Worm (Caenorhabditis elegans) whole organism, L3 larva: Measurements from ENCODE around the gene swan-1.

Experiments
- R02D3.7 ChIP-seq: fragments of 150-350 bp; optimal IDR thresholded peaks from 2 replicates; lab custom pipeline; 2014; ENCODE audit warnings: missing biosample characterization, missing genetic modification characterization
- ZK546.5 ChIP-seq: sonication (generic microtip); optimal IDR thresholded peaks from 2 replicates; lab custom pipeline; 2017; ENCODE audit warnings: missing biosample characterization, missing genetic modification characterization
- aly-2 ChIP-seq: fragments of 150-350 bp; optimal IDR thresholded peaks from 2 replicates; lab custom pipeline; 2014; ENCODE audit warnings: missing biosample characterization, missing genetic modification characterization
- ama-1 ChIP-seq: fragments of 150-350 bp; optimal IDR thresholded peaks from 2 replicates; lab custom pipeline; 2018
- ceh-16 ChIP-seq: sonication (generic microtip); optimal IDR thresholded peaks from 2 replicates; lab custom pipeline; 2017; ENCODE audit warnings: missing biosample characterization, missing genetic modification characterization
- ceh-28 ChIP-seq: fragments of 150-350 bp; optimal IDR thresholded peaks from 2 replicates; lab custom pipeline; 2014; ENCODE audit warnings: missing biosample characterization, missing genetic modification reagents, missing genetic modification characterization
- ceh-82 ChIP-seq: fragments of 150-350 bp; optimal IDR thresholded peaks from 2 replicates; lab custom pipeline; 2014; ENCODE audit warnings: missing biosample characterization, missing genetic modification characterization
- ceh-9 ChIP-seq: sonication (generic microtip); optimal IDR thresholded peaks from 2 replicates; lab custom pipeline; 2018; ENCODE audit warnings: missing biosample characterization, missing genetic modification characterization
- daf-12 ChIP-seq: fragments of 150-350 bp; optimal IDR thresholded peaks from 2 replicates; lab custom pipeline; 2014; ENCODE audit warnings: missing biosample characterization, missing genetic modification reagents, missing genetic modification characterization
- egl-27 ChIP-seq: sonication (generic microtip); optimal IDR thresholded peaks from 4 replicates; lab custom pipeline; 2017; ENCODE audit warnings: missing biosample characterization, missing genetic modification reagents, missing genetic modification characterization
- egl-5 ChIP-seq: fragments of 150-350 bp; optimal IDR thresholded peaks from 2 replicates; lab custom pipeline; 2017; ENCODE audit warnings: missing biosample characterization, missing genetic modification reagents, missing genetic modification characterization, inconsistent platforms
- elt-1 ChIP-seq: fragments of 150-350 bp; optimal IDR thresholded peaks from 2 replicates; lab custom pipeline; 2014; ENCODE audit warnings: missing biosample characterization, missing genetic modification characterization
- elt-2 ChIP-seq: sonication (generic microtip); optimal IDR thresholded peaks from 2 replicates; lab custom pipeline; 2016; ENCODE audit warnings: missing genetic modification reagents, mild to moderate bottlenecking, missing genetic modification characterization, missing compliant biosample characterization
- elt-3 ChIP-seq, 3 experiments: fragments of 150-350 bp in 1 of 3; sonication (generic microtip) in 2 of 3; optimal IDR thresholded peaks; 2 replicates in 2 of 3; 4 replicates in 1 of 3; lab custom pipeline; 2014 to 2017; ENCODE audit warnings: missing biosample characterization in 3 of 3, missing genetic modification characterization in 3 of 3
- eor-1 ChIP-seq, 2 experiments: fragments of 150-350 bp; optimal IDR thresholded peaks; 2 replicates each; lab custom pipeline; 2014 to 2018; ENCODE audit warnings: missing biosample characterization in 2 of 2, missing genetic modification characterization in 2 of 2
- fkh-10 ChIP-seq: sonication (generic microtip); optimal IDR thresholded peaks from 2 replicates; lab custom pipeline; 2017; ENCODE audit warnings: missing biosample characterization, missing genetic modification reagents, missing genetic modification characterization
- fkh-2 ChIP-seq: fragments of 150-350 bp; optimal IDR thresholded peaks from 2 replicates; lab custom pipeline; 2014; ENCODE audit warnings: missing biosample characterization, missing genetic modification reagents, missing genetic modification characterization
- fos-1 ChIP-seq: fragments of 150-350 bp; optimal IDR thresholded peaks from 2 replicates; lab custom pipeline; 2014; ENCODE audit warnings: missing biosample characterization, missing genetic modification characterization
- hmg-11 ChIP-seq: sonication (generic microtip); optimal IDR thresholded peaks from 2 replicates; lab custom pipeline; 2016; ENCODE audit warnings: missing genetic modification characterization, missing compliant biosample characterization
- jun-1 ChIP-seq: fragments of 150-350 bp; optimal IDR thresholded peaks from 2 replicates; lab custom pipeline; 2014; ENCODE audit warnings: missing biosample characterization, missing genetic modification reagents, missing genetic modification characterization
- lin-15B ChIP-seq: fragments of 150-350 bp; optimal IDR thresholded peaks from 2 replicates; lab custom pipeline; 2014; ENCODE audit warnings: missing biosample characterization, missing genetic modification characterization
- lin-39 ChIP-seq: fragments of 150-350 bp; optimal IDR thresholded peaks from 2 replicates; lab custom pipeline; 2018; ENCODE audit warnings: missing biosample characterization, missing genetic modification reagents, missing genetic modification characterization
- lsy-12 ChIP-seq: sonication (generic microtip); optimal IDR thresholded peaks from 2 replicates; lab custom pipeline; 2016; ENCODE audit warnings: mild to moderate bottlenecking, missing genetic modification characterization, missing compliant biosample characterization
- mdl-1 ChIP-seq: fragments of 150-350 bp; optimal IDR thresholded peaks from 2 replicates; lab custom pipeline; 2014; ENCODE audit warnings: missing biosample characterization, missing genetic modification characterization
- mml-1 ChIP-seq: fragments of 150-350 bp; sonication (generic microtip); optimal IDR thresholded peaks from 3 replicates; lab custom pipeline; 2014; ENCODE audit warnings: missing biosample characterization, missing genetic modification characterization
- nfya-1 ChIP-seq: sonication (generic microtip); optimal IDR thresholded peaks from 2 replicates; lab custom pipeline; 2017; ENCODE audit warnings: missing genetic modification characterization, mild to moderate bottlenecking, missing compliant biosample characterization, antibody characterized with exemption, moderate library complexity; ENCODE audit not compliant: insufficient read depth
- nhr-11 ChIP-seq: fragments of 150-350 bp; optimal IDR thresholded peaks from 2 replicates; lab custom pipeline; 2014; ENCODE audit warnings: missing biosample characterization, missing genetic modification characterization
- nhr-12 ChIP-seq: fragments of 150-350 bp; optimal IDR thresholded peaks from 2 replicates; lab custom pipeline; 2014; ENCODE audit warnings: missing biosample characterization, missing genetic modification characterization
- nhr-23 ChIP-seq: fragments of 150-350 bp; optimal IDR thresholded peaks from 2 replicates; lab custom pipeline; 2014; ENCODE audit warnings: missing biosample characterization, missing genetic modification reagents, missing genetic modification characterization
- nhr-237 ChIP-seq: fragments of 150-350 bp; optimal IDR thresholded peaks from 2 replicates; lab custom pipeline; 2014; ENCODE audit warnings: missing biosample characterization, missing genetic modification characterization
- nhr-25 ChIP-seq: sonication (generic microtip); optimal IDR thresholded peaks from 2 replicates; lab custom pipeline; 2017; ENCODE audit warnings: missing biosample characterization, missing genetic modification characterization
- nhr-28 ChIP-seq: fragments of 150-350 bp; optimal IDR thresholded peaks from 2 replicates; lab custom pipeline; 2014; ENCODE audit warnings: missing biosample characterization, missing genetic modification characterization
- nhr-43 ChIP-seq: sonication (generic microtip); optimal IDR thresholded peaks from 2 replicates; lab custom pipeline; 2016; ENCODE audit warnings: mild to moderate bottlenecking, missing genetic modification characterization, missing compliant biosample characterization; ENCODE audit not compliant: poor library complexity, severe bottlenecking
- nhr-67 ChIP-seq: fragments of 150-350 bp; optimal IDR thresholded peaks from 2 replicates; lab custom pipeline; 2014; ENCODE audit warnings: missing biosample characterization, missing genetic modification characterization
- nhr-76 ChIP-seq: fragments of 150-350 bp; sonication (generic microtip); optimal IDR thresholded peaks from 5 replicates; lab custom pipeline; 2014; ENCODE audit warnings: missing biosample characterization, missing genetic modification characterization
- nhr-77 ChIP-seq: fragments of 150-350 bp; optimal IDR thresholded peaks from 2 replicates; lab custom pipeline; 2014; ENCODE audit warnings: missing biosample characterization, missing genetic modification characterization
- pha-4 ChIP-seq: fragments of 150-350 bp; optimal IDR thresholded peaks from 2 replicates; lab custom pipeline; 2014; ENCODE audit warnings: missing biosample characterization, missing genetic modification reagents, missing genetic modification characterization
- pqm-1 ChIP-seq: fragments of 150-350 bp; optimal IDR thresholded peaks from 2 replicates; lab custom pipeline; 2017; ENCODE audit warnings: missing biosample characterization, missing genetic modification characterization, inconsistent platforms
- skn-1 ChIP-seq: fragments of 150-350 bp; optimal IDR thresholded peaks from 2 replicates; lab custom pipeline; 2014; ENCODE audit warnings: missing biosample characterization, missing genetic modification characterization
- snpc-4 ChIP-seq: fragments of 150-350 bp; optimal IDR thresholded peaks from 2 replicates; lab custom pipeline; 2014; ENCODE audit warnings: missing biosample characterization, missing genetic modification characterization
- tbx-2 ChIP-seq: sonication (generic microtip); optimal IDR thresholded peaks from 2 replicates; lab custom pipeline; 2016; ENCODE audit warnings: mild to moderate bottlenecking, missing genetic modification characterization, missing compliant biosample characterization
- unc-39 ChIP-seq: sonication (generic microtip); optimal IDR thresholded peaks from 4 replicates; lab custom pipeline; 2017; ENCODE audit warnings: missing biosample characterization, missing genetic modification characterization
- unc-62 ChIP-seq: fragments of 150-350 bp; sonication (generic microtip); optimal IDR thresholded peaks from 4 replicates; lab custom pipeline; 2014; ENCODE audit warnings: missing biosample characterization, missing genetic modification reagents, missing genetic modification characterization
- zag-1 ChIP-seq: fragments of 150-350 bp; optimal IDR thresholded peaks from 2 replicates; lab custom pipeline; 2014; ENCODE audit warnings: missing biosample characterization, missing genetic modification characterization
- ztf-11 ChIP-seq: fragments of 150-350 bp; optimal IDR thresholded peaks from 2 replicates; lab custom pipeline; 2014; ENCODE audit warnings: missing biosample characterization, missing genetic modification characterization
- ztf-4 ChIP-seq: fragments of 150-350 bp; optimal IDR thresholded peaks from 2 replicates; lab custom pipeline; 2014; ENCODE audit warnings: missing biosample characterization, missing genetic modification characterization

swan-1 gene

ce11 chrV:13816877-13817276 is 9.8 kb upstream of the swan-1 start, which contains the start of gene F55B12.2:
F55B12.2 (minus strand) TSS chrV:13816977.
- TF ChIP-seq nhr-25 (tag; lab: Kevin White, UChicago) (no peak), fos-1 (no peak), fkh-10 (GFP tag; lab: Kevin White, UChicago) (no peak), aly-2 (tag; lab: Kevin White, UChicago) (no peak), nhr-28 (tag; lab: Kevin White, UChicago) (no peak), pha-4 (tag; lab: Kevin White, UChicago) (no peak), eor-1 (tag; optimal IDR thresholded peaks at IDR 0.05; lab: Kevin White, UChicago) (no peak)

- no peak for TF ChIP-seq jun-1 (tag; lab: Kevin White, UChicago)
- no peak for TF ChIP-seq mdl-1
- no peak for TF ChIP-seq ZK546.5
- no peak for TF ChIP-seq lin-15B (tag; lab: Kevin White, UChicago)
- no peak for TF ChIP-seq nhr-77 (tag; lab: Kevin White, UChicago)
- TF ChIP-seq unc-39 (tag; lab: Kevin White, UChicago): no peak
- TF ChIP-seq fkh-10 (GFP tag; lab: Kevin White, UChicago): no peak
Measured at ce11 chrV:13812931-13813330, 5.9 kb upstream of the swan-1 start, which contains the start of gene ceh-24. ceh-24 (plus strand) TSS chrV:13813231.

- TF ChIP-seq ztf-11: no peak
- no peak for TF ChIP-seq egl-5 (tag; lab: Kevin White, UChicago)
- TF ChIP-seq egl-27 (tag; lab: Kevin White, UChicago): no peak
Measured at ce11 chrV:13812330-13812729, 5.3 kb upstream of the swan-1 start.

- TF ChIP-seq nhr-28 (tag; lab: Kevin White, UChicago) (no peak), nhr-11 (tag; lab: Kevin White, UChicago) (no peak), hmg-11 (tag; lab: Kevin White, UChicago) (peak; percentile 75), lsy-12 (tag; lab: Kevin White, UChicago) (peak; percentile 45), pqm-1 (peak; percentile 6), fkh-10 (GFP tag; lab: Kevin White, UChicago) (no peak), daf-12 (no peak), R02D3.7 (tag; lab: Kevin White, UChicago) (peak; percentile 31), ama-1 (no peak), tbx-2 (no peak), mml-1 (tag; lab: Kevin White, UChicago) (no peak), ceh-9 (tag; lab: Kevin White, UChicago) (no peak), egl-5 (tag; lab: Kevin White, UChicago) (no peak), unc-39 (tag; lab: Kevin White, UChicago) (no peak), unc-62 (GFP tag; lab: Kevin White, UChicago) (no peak), ZK546.5 (no peak), aly-2 (tag; lab: Kevin White, UChicago) (no peak), fkh-2 (no peak), nhr-67 (no peak), fos-1 (no peak), nfya-1 (peak; percentile 82), nhr-43 (tag; lab: Kevin White, UChicago) (no peak), elt-2 (tag; lab: Kevin White, UChicago) (peak; percentile 65), nhr-237 (tag; lab: Kevin White, UChicago) (no peak), nhr-76 (tag; lab: Kevin White, UChicago) (no peak), nhr-12 (tag; lab: Kevin White, UChicago) (no peak), skn-1 (tag; lab: Kevin White, UChicago) (no peak), snpc-4 (tag; lab: Kevin White, UChicago) (peak; percentile 53), nhr-23 (tag; lab: Kevin White, UChicago) (peak; percentile 63), mdl-1 (no peak), eor-1 (tag; optimal IDR thresholded peaks at IDR 0.05; lab: Kevin White, UChicago) (no peak), zag-1 (tag; lab: Kevin White, UChicago) (no peak), ztf-4 (no peak), ceh-82 (no peak), ceh-16 (no peak), jun-1 (tag; lab: Kevin White, UChicago) (peak; percentile 42), pha-4 (tag; lab: Kevin White, UChicago) (no peak), lin-15B (tag; lab: Kevin White, UChicago) (peak; percentile 73), elt-3 (tag; optimal IDR thresholded peaks at IDR 0.05; lab: Kevin White, UChicago) (no peak), nhr-77 (tag; lab: Kevin White, UChicago) (no peak), nhr-25 (tag; lab: Kevin White, UChicago) (peak; percentile 77), egl-27 (tag; lab: Kevin White, UChicago) (peak; percentile 18), ztf-11 (no peak), elt-1 (tag; lab: Kevin White, UChicago) (no peak), ceh-28 (tag; lab: Kevin White, UChicago) (peak; percentile 65), lin-39 (tag; lab: Kevin White, UChicago) (no peak)
Measured at ce11 chrV:13808462-13808867, 1.4 kb upstream of the swan-1 start.
